Fruit fly (Drosophila melanogaster) whole organism, adult: ENCODE results near the gene CG10195.
A peak's percentile ranks its signal among the peaks of the same experiment; 100 is the strongest.

Experiments
- CG11617 ChIP-seq: fragments of 200-800 bp; sonication (Bioruptor generic); optimal IDR thresholded peaks from 2 replicates; lab custom pipeline; 2017; ENCODE audit warnings: mild to moderate bottlenecking, missing biosample characterization, missing genetic modification reagents, missing genetic modification characterization
- CG12768 ChIP-seq: fragments of 200-800 bp; sonication (Bioruptor generic); optimal IDR thresholded peaks from 2 replicates; lab custom pipeline; 2017; ENCODE audit warnings: missing biosample characterization, missing genetic modification characterization, mild to moderate bottlenecking, moderate library complexity, missing genetic modification reagents
- CG14711 ChIP-seq: fragments of 200-800 bp; sonication (Bioruptor generic); optimal IDR thresholded peaks from 2 replicates; lab custom pipeline; 2018; ENCODE audit warnings: missing biosample characterization, mild to moderate bottlenecking, missing genetic modification characterization, moderate library complexity
- CG1620 ChIP-seq: fragments of 200-800 bp; sonication (Bioruptor generic); optimal IDR thresholded peaks from 2 replicates; lab custom pipeline; 2016; ENCODE audit warnings: missing biosample characterization, missing genetic modification characterization
- CG33017 ChIP-seq: fragments of 200-800 bp; sonication (Bioruptor generic); optimal IDR thresholded peaks from 2 replicates; lab custom pipeline; 2018; ENCODE audit warnings: missing biosample characterization, mild to moderate bottlenecking, missing genetic modification characterization, moderate library complexity
- CG5204 ChIP-seq: fragments of 200-800 bp; sonication (Bioruptor generic); optimal IDR thresholded peaks from 2 replicates; lab custom pipeline; 2016; ENCODE audit warnings: missing biosample characterization, missing genetic modification characterization
- CG7045 ChIP-seq: fragments of 200-800 bp; sonication (Bioruptor generic); optimal IDR thresholded peaks from 2 replicates; lab custom pipeline; 2017; ENCODE audit warnings: missing biosample characterization, mild to moderate bottlenecking, missing genetic modification characterization
- CG7101 ChIP-seq: fragments of 200-800 bp; sonication (Bioruptor generic); optimal IDR thresholded peaks from 2 replicates; lab custom pipeline; 2018; ENCODE audit warnings: missing biosample characterization, mild to moderate bottlenecking, missing genetic modification characterization, moderate library complexity
- Clk ChIP-seq: fragments of 200-800 bp; sonication (Bioruptor generic); optimal IDR thresholded peaks from 2 replicates; lab custom pipeline; 2017; ENCODE audit warnings: missing biosample characterization, missing genetic modification characterization
- Crg-1 ChIP-seq: fragments of 200-800 bp; sonication (Bioruptor generic); optimal IDR thresholded peaks from 2 replicates; lab custom pipeline; 2016; ENCODE audit warnings: missing biosample characterization, missing genetic modification characterization
- Hr96 ChIP-seq: fragments of 200-800 bp; sonication (Bioruptor generic); optimal IDR thresholded peaks from 2 replicates; lab custom pipeline; 2016; ENCODE audit warnings: missing biosample characterization, missing genetic modification characterization
- Mnt ChIP-seq: fragments of 200-800 bp; sonication (Bioruptor generic); optimal IDR thresholded peaks from 2 replicates; lab custom pipeline; 2016; ENCODE audit warnings: missing biosample characterization, mild to moderate bottlenecking, missing genetic modification characterization
- bab1 ChIP-seq: fragments of 200-800 bp; sonication (Bioruptor generic); optimal IDR thresholded peaks from 3 replicates; lab custom pipeline; 2019; ENCODE audit warnings: missing biosample characterization, mild to moderate bottlenecking, missing genetic modification characterization, moderate library complexity
- cic ChIP-seq: fragments of 200-800 bp; sonication (Bioruptor generic); optimal IDR thresholded peaks from 2 replicates; lab custom pipeline; 2017; ENCODE audit warnings: missing biosample characterization, mild to moderate bottlenecking, missing genetic modification characterization, moderate library complexity
- cnc ChIP-seq, 2 experiments: fragments of >200 bp; optimal IDR thresholded peaks; 2 replicates each; lab custom pipeline; 2017
- kay ChIP-seq: fragments of 200-800 bp; sonication (Bioruptor generic); peaks from one replicate; lab custom pipeline; 2016; ENCODE audit warnings: missing biosample characterization, missing genetic modification characterization, borderline replicate concordance
- ovo ChIP-seq: fragments of 200-800 bp; sonication (Bioruptor generic); optimal IDR thresholded peaks from 2 replicates; lab custom pipeline; 2016; ENCODE audit warnings: missing biosample characterization, missing genetic modification characterization
- pad ChIP-seq: fragments of 200-800 bp; sonication (Bioruptor generic); optimal IDR thresholded peaks from 3 replicates; lab custom pipeline; 2017; ENCODE audit warnings: missing biosample characterization, missing genetic modification characterization, mild to moderate bottlenecking, moderate library complexity, missing genetic modification reagents
- tj ChIP-seq: fragments of 200-800 bp; sonication (Bioruptor generic); optimal IDR thresholded peaks from 3 replicates; lab custom pipeline; 2017; ENCODE audit warnings: missing biosample characterization, mild to moderate bottlenecking, missing genetic modification characterization, moderate library complexity
- toe ChIP-seq: fragments of 200-800 bp; sonication (Bioruptor generic); optimal IDR thresholded peaks from 2 replicates; lab custom pipeline; 2016; ENCODE audit warnings: missing biosample characterization, missing genetic modification characterization

Gene CG10195

DNA sequence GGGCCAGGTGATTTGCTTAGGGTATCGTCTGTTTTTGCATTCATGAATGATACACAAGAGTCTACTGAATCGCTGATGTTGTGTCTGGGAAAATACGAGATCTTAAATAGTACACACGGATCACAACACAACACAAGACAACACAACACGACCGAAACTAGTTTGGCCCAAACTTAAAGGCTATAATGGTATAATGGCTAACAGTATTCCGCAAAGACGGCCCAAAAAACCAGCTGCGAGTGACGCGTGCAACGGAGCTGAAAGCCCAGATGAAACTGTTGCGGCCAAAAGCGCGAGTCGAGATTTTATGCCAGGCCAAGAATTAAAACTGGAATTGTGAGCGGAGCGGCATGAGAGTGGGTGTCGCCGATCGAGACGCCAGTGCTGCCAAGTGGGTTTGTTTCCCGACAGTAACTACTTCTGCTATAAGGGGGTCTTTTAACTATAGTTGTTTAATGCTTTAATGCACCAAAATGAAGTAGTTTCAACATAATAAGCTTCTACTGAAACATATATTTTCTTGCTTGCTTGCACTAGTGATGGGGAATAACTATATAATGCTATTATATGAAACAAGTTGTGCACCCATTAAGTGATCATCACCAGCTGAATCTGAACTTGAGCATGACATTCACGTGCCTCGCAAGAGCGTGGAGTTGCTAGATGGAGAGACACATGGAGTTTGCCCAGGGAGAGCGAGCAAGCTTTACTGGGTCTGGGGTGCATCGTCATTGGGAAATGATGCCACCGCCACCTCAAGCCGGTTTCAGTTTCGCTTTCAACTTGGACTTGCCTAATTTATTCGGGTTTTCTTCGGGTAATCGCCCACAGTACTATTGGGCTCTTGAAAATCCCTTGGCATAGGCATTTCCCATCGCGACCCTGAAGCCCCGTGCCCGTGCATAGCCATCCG lies 45.6 kb downstream of the CG10195 start:
- TF ChIP-seq CG7045 (GFP tag; lab: Kevin White, UChicago): no peak
- TF ChIP-seq kay (GFP tag; lab: Kevin White, UChicago): no peak
- TF ChIP-seq CG33017 (tag; lab: Kevin White, UChicago): no peak
- TF ChIP-seq bab1 (GFP tag; lab: Kevin White, UChicago): no peak
- no peak for TF ChIP-seq ovo (GFP tag; lab: Kevin White, UChicago)
- no peak for TF ChIP-seq CG7101 (tag; lab: Kevin White, UChicago)
- no peak for TF ChIP-seq CG5204 (GFP tag; lab: Kevin White, UChicago)
- TF ChIP-seq CG1620 (GFP tag; lab: Kevin White, UChicago): no peak
- TF ChIP-seq Mnt (GFP tag; lab: Kevin White, UChicago): no peak
- TF ChIP-seq cnc (optimal IDR thresholded peaks at IDR 0.05; lab: Kevin White, UChicago): no peak
- TF ChIP-seq CG12768 (GFP tag; lab: Kevin White, UChicago): no peak
- no peak for TF ChIP-seq CG14711 (tag; lab: Kevin White, UChicago)
- TF ChIP-seq toe (GFP tag; lab: Kevin White, UChicago): no peak
- TF ChIP-seq Crg-1 (GFP tag; lab: Kevin White, UChicago): no peak
- no peak for TF ChIP-seq pad (GFP tag; lab: Kevin White, UChicago)
- TF ChIP-seq Hr96: no peak
- no peak for TF ChIP-seq tj (GFP tag; lab: Kevin White, UChicago)
- no peak for TF ChIP-seq CG11617

DNA sequence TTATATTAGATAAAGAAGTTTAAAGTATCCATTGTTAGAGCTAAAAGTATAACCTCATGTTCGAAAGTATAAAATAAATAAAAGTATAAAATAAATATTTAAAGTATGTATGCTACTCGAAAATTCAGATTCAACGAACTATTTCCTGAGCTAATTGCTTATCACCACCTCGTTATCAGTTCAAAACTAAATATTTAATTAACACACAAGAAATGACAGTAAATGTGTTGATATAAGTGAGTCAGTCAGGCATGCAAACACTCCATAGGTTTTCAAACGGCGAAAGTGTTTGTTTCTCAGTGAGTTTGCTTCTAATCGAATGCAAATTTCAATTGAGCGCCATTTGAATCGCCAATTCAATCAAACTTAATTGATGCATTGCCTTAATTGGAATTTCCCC lies 50.2 kb downstream of the CG10195 start:
- peak; percentile 10 for TF ChIP-seq CG14711 (tag; lab: Kevin White, UChicago)
- TF ChIP-seq CG7101 (tag; lab: Kevin White, UChicago): peak; percentile 72
- peak; percentile 66 for TF ChIP-seq CG33017 (tag; lab: Kevin White, UChicago)
- peak; percentile 40 for TF ChIP-seq CG11617
- TF ChIP-seq kay (GFP tag; lab: Kevin White, UChicago): no peak
- TF ChIP-seq bab1 (GFP tag; lab: Kevin White, UChicago): no peak
- peak; percentile 6 for TF ChIP-seq toe (GFP tag; lab: Kevin White, UChicago)
- no peak for TF ChIP-seq CG5204 (GFP tag; lab: Kevin White, UChicago)
- TF ChIP-seq CG7045 (GFP tag; lab: Kevin White, UChicago): peak; percentile 57
- TF ChIP-seq Mnt (GFP tag; lab: Kevin White, UChicago): no peak
- peak; percentile 34 for TF ChIP-seq ovo (GFP tag; lab: Kevin White, UChicago)
- peak; percentile 26 for TF ChIP-seq pad (GFP tag; lab: Kevin White, UChicago)
- TF ChIP-seq cnc (optimal IDR thresholded peaks at IDR 0.05; lab: Kevin White, UChicago): no peak
- peak; percentile 89 for TF ChIP-seq cic (GFP tag; lab: Kevin White, UChicago)
- no peak for TF ChIP-seq Clk
- peak; percentile 11 for TF ChIP-seq CG12768 (GFP tag; lab: Kevin White, UChicago)

DNA sequence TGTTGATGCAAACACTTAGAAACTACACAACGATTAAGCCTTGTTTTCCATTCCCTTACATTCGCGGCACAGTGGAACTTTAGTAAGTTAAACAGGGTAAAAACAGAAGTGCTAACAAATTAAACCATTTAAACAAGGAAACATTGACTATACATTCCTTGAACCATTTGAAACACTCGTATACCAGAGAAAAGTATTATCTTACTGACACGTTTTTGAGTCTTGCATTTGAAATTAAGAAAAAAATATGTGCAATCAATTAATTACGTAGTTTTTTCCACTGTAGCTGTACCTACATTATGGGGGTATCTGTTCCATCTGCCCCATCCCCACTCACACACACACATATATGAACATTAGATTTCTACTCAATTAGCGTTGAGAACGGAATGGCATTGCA lies 51.2 kb downstream of the CG10195 start:
- TF ChIP-seq cnc (optimal IDR thresholded peaks at IDR 0.05; lab: Kevin White, UChicago) (no peak), toe (GFP tag; lab: Kevin White, UChicago) (peak; percentile 64), Mnt (GFP tag; lab: Kevin White, UChicago) (peak; percentile 25), Crg-1 (GFP tag; lab: Kevin White, UChicago) (peak; percentile 20), CG7101 (tag; lab: Kevin White, UChicago) (peak; percentile 62), kay (GFP tag; lab: Kevin White, UChicago) (peak; percentile 85), CG11617 (peak; percentile 20), ovo (GFP tag; lab: Kevin White, UChicago) (peak; percentile 3), CG14711 (tag; lab: Kevin White, UChicago) (peak; percentile 60), CG33017 (tag; lab: Kevin White, UChicago) (peak; percentile 71), Clk (peak; percentile 31), bab1 (GFP tag; lab: Kevin White, UChicago) (peak; percentile 2), tj (GFP tag; lab: Kevin White, UChicago) (peak; percentile 67), cic (GFP tag; lab: Kevin White, UChicago) (peak; percentile 36), Hr96 (peak; percentile 60), pad (GFP tag; lab: Kevin White, UChicago) (peak; percentile 33), CG1620 (GFP tag; lab: Kevin White, UChicago) (no peak), CG12768 (GFP tag; lab: Kevin White, UChicago) (peak; percentile 76), CG5204 (GFP tag; lab: Kevin White, UChicago) (peak; percentile 52), CG7045 (GFP tag; lab: Kevin White, UChicago) (peak; percentile 31)

DNA sequence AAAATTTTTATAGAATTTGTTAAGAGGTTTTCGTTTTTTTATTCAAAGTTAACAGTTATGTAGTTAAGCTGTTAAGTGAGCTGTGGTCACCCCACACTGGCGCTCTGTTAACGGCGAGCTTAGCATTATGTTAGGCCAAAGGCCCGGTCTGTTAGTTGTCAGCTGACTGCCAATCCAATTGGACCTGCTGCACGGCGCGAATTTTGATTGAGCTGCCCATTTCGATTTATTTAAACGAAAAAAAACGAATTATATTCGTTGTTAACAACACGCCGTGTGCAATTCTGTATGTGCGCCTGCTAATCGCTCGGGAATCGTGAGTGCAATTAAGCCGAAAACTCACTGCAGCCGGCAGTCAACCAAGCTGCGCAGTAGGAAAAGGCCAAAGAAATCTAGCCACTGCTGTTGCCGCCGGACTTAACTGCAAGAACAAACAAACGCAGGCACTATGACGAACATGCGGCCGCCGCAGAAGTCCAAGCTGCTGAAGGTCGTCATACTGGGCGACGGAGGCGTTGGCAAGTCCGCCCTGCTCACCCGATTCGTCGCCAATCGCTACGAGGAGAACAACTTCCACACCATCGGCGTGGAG lies 52.0 kb downstream of the CG10195 start, which contains the start of gene Rab9:
Gene Rab9, plus strand, starts transcription at position 151 of the 592 bp plus-strand sequence.
- no peak for TF ChIP-seq toe (GFP tag; lab: Kevin White, UChicago)
- TF ChIP-seq Crg-1 (GFP tag; lab: Kevin White, UChicago): peak; percentile 9
- peak; percentile 46 for TF ChIP-seq CG33017 (tag; lab: Kevin White, UChicago)
- peak; percentile 12 for TF ChIP-seq CG14711 (tag; lab: Kevin White, UChicago)
- peak; percentile 73 for TF ChIP-seq cic (GFP tag; lab: Kevin White, UChicago)
- TF ChIP-seq CG12768 (GFP tag; lab: Kevin White, UChicago): peak; percentile 64
- no peak for TF ChIP-seq CG1620 (GFP tag; lab: Kevin White, UChicago)
- no peak for TF ChIP-seq Hr96
- TF ChIP-seq Mnt (GFP tag; lab: Kevin White, UChicago): peak; percentile 66
- peak; percentile 26 for TF ChIP-seq CG7101 (tag; lab: Kevin White, UChicago)
- TF ChIP-seq ovo (GFP tag; lab: Kevin White, UChicago): no peak
- peak; percentile 73 for TF ChIP-seq bab1 (GFP tag; lab: Kevin White, UChicago)
- peak; percentile 45 for TF ChIP-seq tj (GFP tag; lab: Kevin White, UChicago)
- no peak for TF ChIP-seq cnc (optimal IDR thresholded peaks at IDR 0.05; lab: Kevin White, UChicago)
- no peak for TF ChIP-seq CG5204 (GFP tag; lab: Kevin White, UChicago)
- no peak for TF ChIP-seq CG11617
- no peak for TF ChIP-seq CG7045 (GFP tag; lab: Kevin White, UChicago)
- no peak for TF ChIP-seq kay (GFP tag; lab: Kevin White, UChicago)
- TF ChIP-seq pad (GFP tag; lab: Kevin White, UChicago): no peak
- TF ChIP-seq Clk: no peak
